Fruit fly (Drosophila melanogaster): ENCODE measurements around the gene Megf8.

DNA sequence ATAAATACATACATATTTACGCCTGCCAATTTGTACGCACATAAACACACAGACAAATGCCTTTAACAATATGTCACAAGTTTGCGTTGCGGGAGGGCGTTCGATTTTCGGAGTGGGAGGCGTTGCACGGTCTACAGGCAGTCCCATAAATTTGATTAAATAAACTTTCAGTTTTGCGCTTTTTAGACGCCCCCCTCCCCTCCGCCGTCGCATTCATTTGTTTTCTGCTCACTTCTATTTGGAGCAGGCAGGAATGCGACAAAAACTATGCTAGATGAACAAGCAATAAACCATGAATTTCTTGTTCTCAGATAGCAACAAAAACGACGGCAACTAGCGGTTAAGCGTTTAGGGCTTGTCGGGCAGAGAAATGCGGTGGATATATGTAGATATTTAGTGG is 55.8 kb downstream of the Megf8 start:
- no peak for TF ChIP-seq insv (optimal IDR thresholded peaks at IDR 0.05)
- no peak for TF ChIP-seq psq (optimal IDR thresholded peaks at IDR 0.05)
